Fruit fly (Drosophila melanogaster) whole organism, embryonic: ENCODE measurements around the gene Klp68D.

Source experiments
- BtbVII ChIP-seq: fragments of 200-800 bp; sonication (Bioruptor generic); optimal IDR thresholded peaks from 3 replicates; lab custom pipeline; 2017; ENCODE audit warnings: missing biosample characterization, mild to moderate bottlenecking, missing genetic modification characterization
- CG16779 ChIP-seq: fragments of 200-800 bp; sonication (Bioruptor generic); IDR thresholded peaks from 2 replicates; pipeline ENCODE4 v1.3.6; 2022; ENCODE audit warnings: missing biosample characterization, missing genetic modification characterization
- Elba2 ChIP-seq: fragments of 200-800 bp; sonication (Bioruptor generic); optimal IDR thresholded peaks from 3 replicates; lab custom pipeline; 2016; ENCODE audit warnings: missing biosample characterization, missing genetic modification characterization
- abd-A ChIP-seq: fragments of 200-800 bp; sonication (Bioruptor generic); optimal IDR thresholded peaks from 3 replicates; lab custom pipeline; 2019; ENCODE audit warnings: missing biosample characterization, mild to moderate bottlenecking, missing genetic modification characterization, moderate library complexity
- fu2 ChIP-seq: fragments of 200-800 bp; sonication (Bioruptor generic); optimal IDR thresholded peaks from 2 replicates; lab custom pipeline; 2016; ENCODE audit warnings: missing biosample characterization, missing genetic modification characterization
- gsb-n ChIP-seq: fragments of 200-800 bp; sonication (Bioruptor generic); optimal IDR thresholded peaks from 3 replicates; lab custom pipeline; 2018; ENCODE audit warnings: missing biosample characterization, mild to moderate bottlenecking, missing genetic modification characterization
- kah ChIP-seq: fragments of 200-800 bp; sonication (Bioruptor generic); optimal IDR thresholded peaks from 2 replicates; lab custom pipeline; 2018; ENCODE audit warnings: missing biosample characterization, mild to moderate bottlenecking, missing genetic modification characterization
- row ChIP-seq: fragments of 200-800 bp; sonication (Bioruptor generic); IDR thresholded peaks from 3 replicates; pipeline ENCODE4 v1.3.6; 2022; ENCODE audit warnings: missing biosample characterization, missing genetic modification characterization

- TF ChIP-seq CG16779 (no peak), gsb-n (tag; lab: Kevin White, UChicago) (no peak), fu2 (GFP tag; lab: Kevin White, UChicago) (no peak), kah (GFP tag; lab: Kevin White, UChicago) (no peak), row (GFP tag; lab: Robert Waterston, UW) (0 out of 3 replicates have a peak, but pooled peaks have one; percentile 9), Elba2 (GFP tag; lab: Kevin White, UChicago) (no peak), abd-A (tag; lab: Kevin White, UChicago) (no peak), BtbVII (GFP tag; lab: Kevin White, UChicago) (no peak)
These were observed 29.6 kb upstream of the Klp68D start, which contains the start of gene loaf for dm6 chr3L:11765695-11766232.
